Fruit fly (Drosophila melanogaster) whole organism, embryonic: ENCODE data around the gene CG8159.

Experiments
- B-H2 ChIP-seq: fragments of 200-800 bp; sonication (Bioruptor generic); optimal IDR thresholded peaks from 2 replicates; lab custom pipeline; 2018; ENCODE audit warnings: missing biosample characterization, mild to moderate bottlenecking, missing genetic modification characterization
- BEAF-32 ChIP-seq: fragments of 200-800 bp; sonication (Bioruptor generic); optimal IDR thresholded peaks from 3 replicates; lab custom pipeline; 2017; ENCODE audit warnings: missing biosample characterization, missing genetic modification characterization, mild to moderate bottlenecking, moderate library complexity, missing genetic modification reagents
- Bteb2 ChIP-seq: fragments of 200-800 bp; sonication (Bioruptor generic); optimal IDR thresholded peaks from 2 replicates; lab custom pipeline; 2016; ENCODE audit warnings: missing biosample characterization, missing genetic modification characterization
- CG10267 ChIP-seq: fragments of 200-800 bp; sonication (Bioruptor generic); optimal IDR thresholded peaks from 2 replicates; lab custom pipeline; 2018; ENCODE audit warnings: missing biosample characterization, mild to moderate bottlenecking, missing genetic modification characterization, moderate library complexity
- CG10979 ChIP-seq: fragments of 200-800 bp; sonication (Bioruptor generic); optimal IDR thresholded peaks from 2 replicates; lab custom pipeline; 2018; ENCODE audit warnings: missing biosample characterization, mild to moderate bottlenecking, missing genetic modification characterization, moderate library complexity
- CG11695 ChIP-seq: fragments of 200-800 bp; sonication (Bioruptor generic); IDR thresholded peaks from 3 replicates; pipeline ENCODE4 v1.3.6; 2022; ENCODE audit warnings: missing biosample characterization, missing genetic modification characterization
- CG13287 ChIP-seq: fragments of 200-800 bp; sonication (Bioruptor generic); IDR thresholded peaks from 2 replicates; pipeline ENCODE4 v1.3.6; 2022; ENCODE audit warnings: missing biosample characterization, missing genetic modification characterization; ENCODE audit not compliant: partially characterized antibody
- CG13775 ChIP-seq: fragments of 200-800 bp; sonication (Bioruptor generic); optimal IDR thresholded peaks from 3 replicates; lab custom pipeline; 2017; ENCODE audit warnings: missing biosample characterization, mild to moderate bottlenecking, missing genetic modification characterization
- CG14710 ChIP-seq: fragments of 200-800 bp; sonication (Bioruptor generic); optimal IDR thresholded peaks from 3 replicates; lab custom pipeline; 2019; ENCODE audit warnings: missing biosample characterization, mild to moderate bottlenecking, missing genetic modification characterization, moderate library complexity
- CG15601 ChIP-seq: fragments of 200-800 bp; sonication (Bioruptor generic); optimal IDR thresholded peaks from 3 replicates; lab custom pipeline; 2019; ENCODE audit warnings: missing biosample characterization, mild to moderate bottlenecking, missing genetic modification characterization, moderate library complexity
- CG15696 ChIP-seq: fragments of 200-800 bp; sonication (Bioruptor generic); optimal IDR thresholded peaks from 2 replicates; lab custom pipeline; 2019; ENCODE audit warnings: missing biosample characterization, mild to moderate bottlenecking, missing genetic modification characterization, moderate library complexity
- CG17802 ChIP-seq: fragments of 200-800 bp; sonication (Bioruptor generic); optimal IDR thresholded peaks from 2 replicates; lab custom pipeline; 2018; ENCODE audit warnings: missing biosample characterization, mild to moderate bottlenecking, missing genetic modification characterization, moderate library complexity
- CG18262 ChIP-seq: fragments of 200-800 bp; optimal IDR thresholded peaks from 3 replicates; lab custom pipeline; 2019; ENCODE audit warnings: missing biosample characterization, mild to moderate bottlenecking, missing genetic modification characterization, moderate library complexity
- CG1832 ChIP-seq: fragments of 200-800 bp; sonication (Bioruptor generic); optimal IDR thresholded peaks from 2 replicates; lab custom pipeline; 2017; ENCODE audit warnings: missing biosample characterization, mild to moderate bottlenecking, missing genetic modification characterization, inconsistent platforms
- CG34376 ChIP-seq: fragments of 200-800 bp; sonication (Bioruptor generic); optimal IDR thresholded peaks from 2 replicates; lab custom pipeline; 2018; ENCODE audit warnings: missing biosample characterization, mild to moderate bottlenecking, missing genetic modification characterization
- CG4282 ChIP-seq: fragments of 200-800 bp; sonication (Bioruptor generic); optimal IDR thresholded peaks from 2 replicates; lab custom pipeline; 2016; ENCODE audit warnings: missing biosample characterization, missing genetic modification characterization
- CG4404 ChIP-seq: fragments of 200-800 bp; sonication (Bioruptor generic); IDR thresholded peaks from 2 replicates; pipeline ENCODE4 v1.3.6; 2022; ENCODE audit warnings: missing biosample characterization, missing genetic modification characterization
- CG5245 ChIP-seq: fragments of 200-800 bp; sonication (Bioruptor generic); optimal IDR thresholded peaks from 3 replicates; lab custom pipeline; 2016; ENCODE audit warnings: missing biosample characterization, missing genetic modification characterization
- CG6765 ChIP-seq: fragments of 200-800 bp; sonication (Bioruptor generic); optimal IDR thresholded peaks from 3 replicates; lab custom pipeline; 2017; ENCODE audit warnings: missing biosample characterization, mild to moderate bottlenecking, missing genetic modification characterization
- CG7271 ChIP-seq: fragments of 200-800 bp; sonication (Bioruptor generic); optimal IDR thresholded peaks from 2 replicates; lab custom pipeline; 2018; ENCODE audit warnings: missing biosample characterization, mild to moderate bottlenecking, missing genetic modification characterization, moderate library complexity
- CG7928 ChIP-seq: fragments of 200-800 bp; sonication (Bioruptor generic); optimal IDR thresholded peaks from 2 replicates; lab custom pipeline; 2017; ENCODE audit warnings: missing biosample characterization, mild to moderate bottlenecking, missing genetic modification characterization
- CG8359 ChIP-seq: fragments of 200-800 bp; sonication (Bioruptor generic); optimal IDR thresholded peaks from 2 replicates; lab custom pipeline; 2017; ENCODE audit warnings: missing biosample characterization, mild to moderate bottlenecking, missing genetic modification characterization, borderline replicate concordance
- CG8388 ChIP-seq: fragments of 200-800 bp; sonication (Bioruptor generic); optimal IDR thresholded peaks from 2 replicates; lab custom pipeline; 2019; ENCODE audit warnings: missing biosample characterization, mild to moderate bottlenecking, missing genetic modification characterization, moderate library complexity
- CG8924 ChIP-seq: fragments of 200-800 bp; optimal IDR thresholded peaks from 3 replicates; lab custom pipeline; 2019; ENCODE audit warnings: missing biosample characterization, mild to moderate bottlenecking, missing genetic modification characterization, moderate library complexity
- CG9876 ChIP-seq: fragments of 200-800 bp; sonication (Bioruptor generic); optimal IDR thresholded peaks from 2 replicates; lab custom pipeline; 2016; ENCODE audit warnings: missing biosample characterization, missing genetic modification characterization
- ERR ChIP-seq: fragments of 200-800 bp; sonication (Bioruptor generic); optimal IDR thresholded peaks from 2 replicates; lab custom pipeline; 2016; ENCODE audit warnings: missing biosample characterization, missing genetic modification characterization
- HLH4C ChIP-seq: fragments of 200-800 bp; sonication (Bioruptor generic); IDR thresholded peaks from 3 replicates; pipeline ENCODE4 v1.3.6; 2022; ENCODE audit warnings: missing biosample characterization, missing genetic modification characterization; ENCODE audit not compliant: partially characterized antibody
- HLHmδ ChIP-seq: fragments of 200-800 bp; sonication (Bioruptor generic); optimal IDR thresholded peaks from 2 replicates; lab custom pipeline; 2018; ENCODE audit warnings: missing biosample characterization, mild to moderate bottlenecking, missing genetic modification characterization, moderate library complexity
- Lpt ChIP-seq: fragments of >200 bp; optimal IDR thresholded peaks from 2 replicates; lab custom pipeline; 2018; ENCODE audit warnings: missing biosample characterization, missing genetic modification characterization
- Usf ChIP-seq: fragments of 200-800 bp; sonication (Bioruptor generic); optimal IDR thresholded peaks from 2 replicates; lab custom pipeline; 2017; ENCODE audit warnings: missing genotype, missing biosample characterization, missing genetic modification characterization
- cad ChIP-seq: fragments of >200 bp; optimal IDR thresholded peaks from 2 replicates; lab custom pipeline; 2017; ENCODE audit warnings: missing biosample characterization, missing genetic modification characterization
- ci ChIP-seq: fragments of 200-800 bp; sonication (Bioruptor generic); IDR thresholded peaks from 3 replicates; pipeline ENCODE4 v1.3.6; 2022; ENCODE audit warnings: missing biosample characterization, missing genetic modification characterization
- dmrt11E ChIP-seq: fragments of 200-800 bp; sonication (Bioruptor generic); optimal IDR thresholded peaks from 3 replicates; lab custom pipeline; 2018; ENCODE audit warnings: missing biosample characterization, mild to moderate bottlenecking, missing genetic modification characterization, moderate library complexity
- fd102C ChIP-seq: fragments of 200-800 bp; sonication (Bioruptor generic); optimal IDR thresholded peaks from 2 replicates; lab custom pipeline; 2018; ENCODE audit warnings: missing biosample characterization, mild to moderate bottlenecking, missing genetic modification characterization, moderate library complexity
- insv ChIP-seq, 2 experiments: fragments of 200-800 bp; sonication (Bioruptor generic); optimal IDR thresholded peaks; 3 replicates each; lab custom pipeline; 2016 to 2018; ENCODE audit warnings: missing biosample characterization in 2 of 2, missing genetic modification characterization in 2 of 2
- klu ChIP-seq: fragments of 200-800 bp; sonication (Bioruptor generic); IDR thresholded peaks from 2 replicates; pipeline ENCODE4 v1.3.6; 2022; ENCODE audit warnings: missing biosample characterization, missing genetic modification characterization
- lov ChIP-seq, 2 experiments: fragments of 200-800 bp in 1 of 2; fragments of >200 bp in 1 of 2; sonication (Bioruptor generic) in 1 of 2; IDR thresholded peaks in 1 of 2; optimal IDR thresholded peaks in 1 of 2; 2 replicates in 1 of 2; 3 replicates in 1 of 2; pipeline versions ENCODE4 v1.3.6 to Lab custom; 2017 to 2022; ENCODE audit warnings: missing biosample characterization in 1 of 2, missing genetic modification characterization in 1 of 2
- oc ChIP-seq: fragments of 200-800 bp; sonication (Bioruptor generic); optimal IDR thresholded peaks from 2 replicates; lab custom pipeline; 2018; ENCODE audit warnings: missing biosample characterization, mild to moderate bottlenecking, missing genetic modification characterization, moderate library complexity
- odd ChIP-seq: fragments of 200-800 bp; sonication (Bioruptor generic); optimal IDR thresholded peaks from 2 replicates; lab custom pipeline; 2017; ENCODE audit warnings: missing biosample characterization, mild to moderate bottlenecking, missing genetic modification characterization
- org-1 ChIP-seq: fragments of 200-800 bp; sonication (Bioruptor generic); optimal IDR thresholded peaks from 2 replicates; lab custom pipeline; 2017; ENCODE audit warnings: missing biosample characterization, missing genetic modification characterization
- prd ChIP-seq, 3 experiments: fragments of >200 bp in 2 of 3; fragments of 200-800 bp in 1 of 3; sonication (Bioruptor generic) in 1 of 3; optimal IDR thresholded peaks in 2 of 3; IDR thresholded peaks in 1 of 3; 2 replicates in 2 of 3; 3 replicates in 1 of 3; pipeline versions ENCODE4 v1.3.6 to Lab custom; 2017 to 2022; ENCODE audit warnings: missing biosample characterization in 1 of 3, missing genetic modification characterization in 1 of 3
- ro ChIP-seq: fragments of 200-800 bp; sonication (Bioruptor generic); IDR thresholded peaks from 2 replicates; pipeline ENCODE4 v1.3.6; 2022; ENCODE audit warnings: missing biosample characterization, missing genetic modification characterization
- sens-2 ChIP-seq: fragments of 200-800 bp; sonication (Bioruptor generic); IDR thresholded peaks from 2 replicates; pipeline ENCODE4 v1.3.6; 2022; ENCODE audit warnings: missing biosample characterization, missing genetic modification characterization
- trh ChIP-seq: fragments of 200-800 bp; sonication (Bioruptor generic); optimal IDR thresholded peaks from 2 replicates; lab custom pipeline; 2016; ENCODE audit warnings: missing biosample characterization, missing genetic modification characterization
- ttk ChIP-seq: fragments of 200-800 bp; sonication (Bioruptor generic); IDR thresholded peaks from 2 replicates; pipeline ENCODE4 v2.1.2; 2022; ENCODE audit warnings: missing biosample characterization, missing genetic modification characterization
- tup ChIP-seq: fragments of 200-800 bp; sonication (Bioruptor generic); optimal IDR thresholded peaks from 2 replicates; lab custom pipeline; 2016; ENCODE audit warnings: missing biosample characterization, mild to moderate bottlenecking, missing genetic modification characterization, moderate library complexity
- twi ChIP-seq: fragments of 200-800 bp; optimal IDR thresholded peaks from 2 replicates; lab custom pipeline; 2019; ENCODE audit warnings: missing biosample characterization, mild to moderate bottlenecking, missing genetic modification characterization, moderate library complexity
- wek ChIP-seq: fragments of 200-800 bp; sonication (Bioruptor generic); optimal IDR thresholded peaks from 3 replicates; lab custom pipeline; 2018; ENCODE audit warnings: missing biosample characterization, mild to moderate bottlenecking, missing genetic modification characterization, moderate library complexity
- zen ChIP-seq: fragments of 200-800 bp; sonication (Bioruptor generic); optimal IDR thresholded peaks from 3 replicates; lab custom pipeline; 2018; ENCODE audit warnings: missing biosample characterization, mild to moderate bottlenecking, missing genetic modification characterization, moderate library complexity

The CG8159 gene

DNA sequence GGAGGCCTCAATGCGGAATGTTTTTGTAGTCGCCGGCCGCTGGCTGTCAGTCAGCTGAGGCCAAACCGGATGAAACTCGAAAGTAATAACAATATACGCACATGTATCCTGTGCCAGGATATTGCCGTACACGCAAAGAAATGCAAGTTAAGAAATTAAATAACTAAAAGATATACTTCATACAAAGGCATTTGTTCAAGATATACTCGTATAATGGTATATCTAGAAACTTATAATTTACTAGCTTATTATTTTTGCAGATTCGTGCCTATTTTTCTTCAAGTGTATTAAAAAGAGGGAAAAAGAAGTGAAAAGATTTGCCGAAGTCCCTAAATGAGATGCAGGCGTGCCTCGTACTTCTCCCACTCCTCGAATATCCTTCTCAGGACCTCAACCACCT, 43.4 kb upstream of the CG8159 start:
- TF ChIP-seq prd (optimal IDR thresholded peaks at IDR 0.05; lab: Kevin White, UChicago): no peak
- TF ChIP-seq prd (GFP tag; IDR thresholded peaks at IDR 0.05; lab: Robert Waterston, UW): peak; percentile 84
- peak; percentile 4 for TF ChIP-seq CG13775 (GFP tag; lab: Kevin White, UChicago)
- TF ChIP-seq ERR (GFP tag; lab: Kevin White, UChicago): no peak
- no peak for TF ChIP-seq ro (GFP tag; lab: Robert Waterston, UW)
- no peak for TF ChIP-seq CG6765 (GFP tag; lab: Kevin White, UChicago)
- peak; percentile 35 for TF ChIP-seq CG8924 (tag; lab: Kevin White, UChicago)
- TF ChIP-seq CG8388 (GFP tag; lab: Kevin White, UChicago): no peak
- peak; percentile 12 for TF ChIP-seq twi (tag; lab: Kevin White, UChicago)
- TF ChIP-seq klu: no peak
- TF ChIP-seq CG11695 (GFP tag; lab: Robert Waterston, UW): no peak
- no peak for TF ChIP-seq CG8359
- TF ChIP-seq CG1832 (GFP tag; lab: Kevin White, UChicago): no peak
- TF ChIP-seq oc (tag; lab: Kevin White, UChicago): no peak
- peak; percentile 65 for TF ChIP-seq CG4404 (GFP tag; lab: Robert Waterston, UW)
- no peak for TF ChIP-seq BEAF-32 (GFP tag; lab: Kevin White, UChicago)
- TF ChIP-seq CG18262 (tag; lab: Kevin White, UChicago): peak; percentile 5
- peak; percentile 79 for TF ChIP-seq fd102C (GFP tag; lab: Kevin White, UChicago)
- no peak for TF ChIP-seq CG5245 (GFP tag; lab: Kevin White, UChicago)
- TF ChIP-seq CG7928 (GFP tag; lab: Kevin White, UChicago): no peak
- TF ChIP-seq ttk: no peak
- TF ChIP-seq CG9876 (GFP tag; lab: Kevin White, UChicago): no peak
- peak; percentile 66 for TF ChIP-seq CG15696
- no peak for TF ChIP-seq odd (GFP tag; lab: Kevin White, UChicago)
- no peak for TF ChIP-seq CG15601
- no peak for TF ChIP-seq sens-2 (GFP tag; lab: Robert Waterston, UW)
- TF ChIP-seq zen: peak; percentile 88
- no peak for TF ChIP-seq CG13287 (GFP tag; lab: Robert Waterston, UW)
- TF ChIP-seq HLH4C (GFP tag; lab: Robert Waterston, UW): no peak
- TF ChIP-seq CG14710 (tag; lab: Kevin White, UChicago): peak; percentile 5
- TF ChIP-seq dmrt11E (tag; lab: Kevin White, UChicago): peak; percentile 55
- TF ChIP-seq cad (GFP tag; lab: Kevin White, UChicago): no peak
- TF ChIP-seq HLHmδ (GFP tag; lab: Kevin White, UChicago): no peak
- peak; percentile 58 for TF ChIP-seq CG7271 (tag; lab: Kevin White, UChicago)
- no peak for TF ChIP-seq lov (optimal IDR thresholded peaks at IDR 0.05; lab: Kevin White, UChicago)
- no peak for TF ChIP-seq lov (GFP tag; IDR thresholded peaks at IDR 0.05; lab: Robert Waterston, UW)
- TF ChIP-seq org-1: no peak
- no peak for TF ChIP-seq wek (GFP tag; lab: Kevin White, UChicago)
- TF ChIP-seq Bteb2 (GFP tag; lab: Kevin White, UChicago): no peak
- TF ChIP-seq trh (GFP tag; lab: Kevin White, UChicago): no peak
- no peak for TF ChIP-seq Lpt (GFP tag; lab: Kevin White, UChicago)
- TF ChIP-seq Usf (GFP tag; lab: Kevin White, UChicago): no peak
- no peak for TF ChIP-seq CG17802 (tag; lab: Kevin White, UChicago)
- TF ChIP-seq CG10267 (tag; lab: Kevin White, UChicago): peak; percentile 3
- TF ChIP-seq insv (GFP tag; optimal IDR thresholded peaks at IDR 0.05; lab: Kevin White, UChicago): no peak
- 0 out of 3 replicates have a peak, but pooled peaks have one; percentile 11 for TF ChIP-seq ci
- peak; percentile 47 for TF ChIP-seq CG10979
- TF ChIP-seq CG4282: no peak
- TF ChIP-seq CG34376 (GFP tag; lab: Kevin White, UChicago): no peak
- no peak for TF ChIP-seq tup (GFP tag; lab: Kevin White, UChicago)
- no peak for TF ChIP-seq B-H2 (GFP tag; lab: Kevin White, UChicago)
